Worm (Caenorhabditis elegans): ENCODE results near the gene snrp-3.

snrp-3 gene

ce11 chrIV:8724907-8725306 is 37.3 kb upstream of the snrp-3 start:
- no peak for TF ChIP-seq nhr-21 (tag; optimal IDR thresholded peaks at IDR 0.05)
- no peak for TF ChIP-seq blmp-1 (tag; optimal IDR thresholded peaks at IDR 0.05; ENCODE audit: insufficient read depth)
- no peak for TF ChIP-seq fos-1 (tag; optimal IDR thresholded peaks at IDR 0.05)
- no peak for TF ChIP-seq nhr-237 (tag; optimal IDR thresholded peaks at IDR 0.05)
- TF ChIP-seq snpc-4 (tag; optimal IDR thresholded peaks at IDR 0.05): no peak
- no peak for TF ChIP-seq nhr-77 (tag; optimal IDR thresholded peaks at IDR 0.05)
- no peak for TF ChIP-seq lin-39 (tag; optimal IDR thresholded peaks at IDR 0.05)
- no peak for TF ChIP-seq gmeb-1 (tag; optimal IDR thresholded peaks at IDR 0.05)
- TF ChIP-seq dmd-4 (tag; optimal IDR thresholded peaks at IDR 0.05): no peak
- TF ChIP-seq mbf-1 (tag; optimal IDR thresholded peaks at IDR 0.05): no peak
- no peak for TF ChIP-seq F13H6.1 (tag; optimal IDR thresholded peaks at IDR 0.05)
- no peak for TF ChIP-seq elt-1 (tag; optimal IDR thresholded peaks at IDR 0.05)
- TF ChIP-seq sem-4 (tag; optimal IDR thresholded peaks at IDR 0.05): no peak
- no peak for TF ChIP-seq crh-2 (tag; optimal IDR thresholded peaks at IDR 0.05)
- TF ChIP-seq peb-1 (tag; optimal IDR thresholded peaks at IDR 0.05): no peak
- no peak for TF ChIP-seq nhr-6 (tag; optimal IDR thresholded peaks at IDR 0.05)

DNA sequence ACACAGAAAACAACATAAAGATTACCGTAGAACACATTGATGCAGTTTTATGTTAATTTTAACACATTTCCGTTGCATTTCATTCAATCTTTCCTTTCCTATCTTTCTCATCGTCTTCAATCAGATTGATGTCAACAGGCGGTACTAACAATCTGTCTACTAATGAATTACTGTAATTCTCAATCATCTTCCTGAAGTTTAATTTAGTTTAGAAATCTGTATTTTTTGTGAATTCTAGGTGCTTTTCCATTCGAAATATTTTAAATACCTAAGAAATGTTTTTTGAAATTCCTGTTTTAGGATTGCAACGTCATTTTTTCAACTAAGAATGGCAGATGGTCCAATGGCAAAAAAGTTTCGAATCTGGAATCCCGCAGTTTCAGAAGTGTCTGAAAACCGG is 36.1 kb upstream of the snrp-3 start, which contains the start of gene F21D5.9:
TSS of gene F21D5.9 (plus strand) at position 301 of the 400 bp plus-strand sequence.
- TF ChIP-seq ztf-11 (tag; optimal IDR thresholded peaks at IDR 0.05) (no peak), zag-1 (tag; optimal IDR thresholded peaks at IDR 0.05) (no peak), nhr-25 (tag; optimal IDR thresholded peaks at IDR 0.05) (no peak), unc-55 (GFP tag; optimal IDR thresholded peaks at IDR 0.05) (no peak), lin-13 (GFP tag; optimal IDR thresholded peaks at IDR 0.05) (no peak), nhr-237 (tag; optimal IDR thresholded peaks at IDR 0.05) (no peak), sma-9 (GFP tag; optimal IDR thresholded peaks at IDR 0.05) (no peak), sma-9 (tag; optimal IDR thresholded peaks at IDR 0.05) (no peak), nhr-21 (tag; optimal IDR thresholded peaks at IDR 0.05) (no peak), mab-5 (tag; optimal IDR thresholded peaks at IDR 0.05) (no peak), mbf-1 (tag; optimal IDR thresholded peaks at IDR 0.05) (no peak), aly-2 (tag; optimal IDR thresholded peaks at IDR 0.05) (no peak), nhr-11 (tag; optimal IDR thresholded peaks at IDR 0.05) (no peak), nhr-23 (tag; optimal IDR thresholded peaks at IDR 0.05) (no peak), nhr-129 (tag; optimal IDR thresholded peaks at IDR 0.05) (no peak), elt-1 (tag; optimal IDR thresholded peaks at IDR 0.05) (no peak), nhr-10 (tag; optimal IDR thresholded peaks at IDR 0.05) (no peak), unc-39 (tag; optimal IDR thresholded peaks at IDR 0.05) (no peak), ZK546.5 (tag; optimal IDR thresholded peaks at IDR 0.05) (no peak)

ce11 chrIV:8722801-8723200 is 35.2 kb upstream of the snrp-3 start:
- TF ChIP-seq elt-1 (tag; optimal IDR thresholded peaks at IDR 0.05) (no peak), zag-1 (tag; optimal IDR thresholded peaks at IDR 0.05) (no peak), nhr-23 (tag; optimal IDR thresholded peaks at IDR 0.05) (no peak), unc-39 (tag; optimal IDR thresholded peaks at IDR 0.05) (no peak), alr-1 (tag; optimal IDR thresholded peaks at IDR 0.05) (no peak), ztf-1 (GFP tag; conservative IDR thresholded peaks at IDR 0.05) (no peak), sma-3 (GFP tag; optimal IDR thresholded peaks at IDR 0.05) (no peak), unc-55 (GFP tag; optimal IDR thresholded peaks at IDR 0.05) (no peak), nhr-21 (tag; optimal IDR thresholded peaks at IDR 0.05) (no peak), lin-13 (GFP tag; optimal IDR thresholded peaks at IDR 0.05) (no peak), Y55F3AM.14 (GFP tag; optimal IDR thresholded peaks at IDR 0.05) (no peak)

- TF ChIP-seq ama-1 (optimal IDR thresholded peaks at IDR 0.05) (no peak), unc-39 (tag; optimal IDR thresholded peaks at IDR 0.05) (no peak), lin-13 (GFP tag; optimal IDR thresholded peaks at IDR 0.05) (no peak), skn-1 (tag; optimal IDR thresholded peaks at IDR 0.05) (no peak), ceh-16 (tag; optimal IDR thresholded peaks at IDR 0.05) (no peak), elt-3 (tag; optimal IDR thresholded peaks at IDR 0.05) (no peak), unc-55 (GFP tag; optimal IDR thresholded peaks at IDR 0.05) (no peak), ztf-4 (tag; optimal IDR thresholded peaks at IDR 0.05) (no peak), sma-9 (GFP tag; optimal IDR thresholded peaks at IDR 0.05) (no peak), sma-9 (tag; optimal IDR thresholded peaks at IDR 0.05) (no peak), ZK546.5 (tag; optimal IDR thresholded peaks at IDR 0.05) (no peak), blmp-1 (tag; optimal IDR thresholded peaks at IDR 0.05; ENCODE audit: insufficient read depth) (no peak), fos-1 (tag; optimal IDR thresholded peaks at IDR 0.05) (no peak), C34F6.9 (tag; optimal IDR thresholded peaks at IDR 0.05) (no peak), zag-1 (tag; optimal IDR thresholded peaks at IDR 0.05) (no peak)
Measured at ce11 chrIV:8718153-8718552, 30.5 kb upstream of the snrp-3 start, which contains the start of gene H23L24.1. TSS of gene H23L24.1 (plus strand) at chrIV:8718453.

Measured in whole organism, L2 larva.